Fruit fly (Drosophila melanogaster) whole organism, embryonic: ENCODE measurements around the gene Ns4.
A peak's percentile ranks its signal among the peaks of the same experiment; 100 is the strongest.

ENCODE experiments used
- ATbp ChIP-seq: fragments of 200-800 bp; sonication (Bioruptor generic); optimal IDR thresholded peaks from 2 replicates; lab custom pipeline; 2017; ENCODE audit warnings: missing biosample characterization, mild to moderate bottlenecking, missing genetic modification characterization, missing genetic modification reagents
- Awh ChIP-seq: fragments of 200-800 bp; sonication (Bioruptor generic); IDR thresholded peaks from 2 replicates; pipeline ENCODE4, ENCODE4 v1.3.6; 2022; ENCODE audit warnings: missing biosample characterization, missing genetic modification characterization
- BtbVII ChIP-seq: fragments of 200-800 bp; sonication (Bioruptor generic); optimal IDR thresholded peaks from 3 replicates; lab custom pipeline; 2017; ENCODE audit warnings: missing biosample characterization, mild to moderate bottlenecking, missing genetic modification characterization
- CG1024 ChIP-seq: fragments of 200-800 bp; sonication (Bioruptor generic); IDR thresholded peaks from 2 replicates; pipeline ENCODE4 v1.3.6; 2022; ENCODE audit warnings: missing biosample characterization, missing genetic modification characterization
- CG10274 ChIP-seq: fragments of 200-800 bp; sonication (Bioruptor generic); optimal IDR thresholded peaks from 3 replicates; lab custom pipeline; 2017; ENCODE audit warnings: missing biosample characterization, mild to moderate bottlenecking, missing genetic modification characterization
- CG10366 ChIP-seq: fragments of 200-800 bp; sonication (Bioruptor generic); IDR thresholded peaks from 2 replicates; pipeline ENCODE4 v1.3.6; 2022; ENCODE audit warnings: missing biosample characterization, missing genetic modification characterization
- CG11247 ChIP-seq: fragments of 200-800 bp; sonication (Bioruptor generic); IDR thresholded peaks from 2 replicates; pipeline ENCODE4 v1.3.6; 2022; ENCODE audit warnings: missing biosample characterization, missing genetic modification characterization
- CG11398 ChIP-seq: fragments of 200-800 bp; sonication (Bioruptor generic); optimal IDR thresholded peaks from 2 replicates; lab custom pipeline; 2016; ENCODE audit warnings: missing biosample characterization, missing genetic modification characterization
- CG12391 ChIP-seq: fragments of 200-800 bp; sonication (Bioruptor generic); optimal IDR thresholded peaks from 3 replicates; lab custom pipeline; 2018; ENCODE audit warnings: missing biosample characterization, mild to moderate bottlenecking, missing genetic modification characterization, moderate library complexity
- CG12942 ChIP-seq: fragments of 200-800 bp; sonication (Bioruptor generic); optimal IDR thresholded peaks from 3 replicates; lab custom pipeline; 2016; ENCODE audit warnings: missing biosample characterization, missing genetic modification characterization
- CG15479 ChIP-seq: fragments of 200-800 bp; sonication (Bioruptor generic); optimal IDR thresholded peaks from 3 replicates; lab custom pipeline; 2019; ENCODE audit warnings: missing biosample characterization, mild to moderate bottlenecking, missing genetic modification characterization, moderate library complexity
- CG15601 ChIP-seq: fragments of 200-800 bp; sonication (Bioruptor generic); optimal IDR thresholded peaks from 3 replicates; lab custom pipeline; 2019; ENCODE audit warnings: missing biosample characterization, mild to moderate bottlenecking, missing genetic modification characterization, moderate library complexity
- CG18262 ChIP-seq: fragments of 200-800 bp; optimal IDR thresholded peaks from 3 replicates; lab custom pipeline; 2019; ENCODE audit warnings: missing biosample characterization, mild to moderate bottlenecking, missing genetic modification characterization, moderate library complexity
- CG7745 ChIP-seq: fragments of 200-800 bp; sonication (Bioruptor generic); optimal IDR thresholded peaks from 2 replicates; lab custom pipeline; 2018; ENCODE audit warnings: missing biosample characterization, mild to moderate bottlenecking, missing genetic modification characterization, moderate library complexity
- CG9437 ChIP-seq: fragments of 200-800 bp; sonication (Bioruptor generic); optimal IDR thresholded peaks from 2 replicates; lab custom pipeline; 2018; ENCODE audit warnings: missing biosample characterization, mild to moderate bottlenecking, missing genetic modification characterization
- Doc3 ChIP-seq: fragments of 200-800 bp; sonication (Bioruptor generic); IDR thresholded peaks from 3 replicates; pipeline ENCODE4 v1.3.6; 2022; ENCODE audit warnings: missing biosample characterization, missing genetic modification characterization; ENCODE audit not compliant: partially characterized antibody
- Fer1 ChIP-seq: fragments of 200-800 bp; sonication (Bioruptor generic); optimal IDR thresholded peaks from 2 replicates; lab custom pipeline; 2017; ENCODE audit warnings: missing biosample characterization, mild to moderate bottlenecking, missing genetic modification characterization
- Jarid2 ChIP-seq: fragments of 200-800 bp; sonication (Bioruptor generic); optimal IDR thresholded peaks from 3 replicates; lab custom pipeline; 2017; ENCODE audit warnings: mild to moderate bottlenecking, missing biosample characterization, missing genetic modification reagents, missing genetic modification characterization
- MESR4 ChIP-seq: fragments of 200-800 bp; sonication (Bioruptor generic); optimal IDR thresholded peaks from 2 replicates; lab custom pipeline; 2018; ENCODE audit warnings: missing biosample characterization, mild to moderate bottlenecking, missing genetic modification characterization, moderate library complexity
- Med ChIP-seq: fragments of 200-800 bp; sonication (Bioruptor generic); peaks from one replicate; lab custom pipeline; 2016; ENCODE audit warnings: missing biosample characterization, missing genetic modification characterization, mild to moderate bottlenecking, inconsistent platforms, moderate library complexity
- Myb ChIP-seq: fragments of 200-800 bp; sonication (Bioruptor generic); optimal IDR thresholded peaks from 2 replicates; lab custom pipeline; 2016; ENCODE audit warnings: missing biosample characterization, missing genetic modification characterization
- Sox100B ChIP-seq: fragments of 200-800 bp; sonication (Bioruptor generic); optimal IDR thresholded peaks from 3 replicates; lab custom pipeline; 2018; ENCODE audit warnings: missing biosample characterization, mild to moderate bottlenecking, missing genetic modification characterization
- Trl ChIP-seq, 3 experiments: fragments of >200 bp in 2 of 3; fragments of 200-800 bp in 1 of 3; sonication (Bioruptor generic) in 1 of 3; optimal IDR thresholded peaks; 2 replicates in 1 of 3; 3 replicates in 2 of 3; lab custom pipeline; 2016 to 2017; ENCODE audit warnings: missing biosample characterization in 1 of 3, missing genetic modification characterization in 1 of 3
- Xrp1 ChIP-seq: fragments of 200-800 bp; sonication (Bioruptor generic); IDR thresholded peaks from 2 replicates; pipeline ENCODE4 v1.3.6; 2022; ENCODE audit warnings: missing biosample characterization, missing genetic modification characterization
- bsh ChIP-seq, 2 experiments: fragments of 200-800 bp; sonication (Bioruptor generic); optimal IDR thresholded peaks; 2 replicates each; lab custom pipeline; 2017 to 2018; ENCODE audit warnings: mild to moderate bottlenecking in 2 of 2, missing biosample characterization in 2 of 2, missing genetic modification characterization in 2 of 2, moderate library complexity in 1 of 2
- btn ChIP-seq: fragments of 200-800 bp; sonication (Bioruptor generic); optimal IDR thresholded peaks from 2 replicates; lab custom pipeline; 2016; ENCODE audit warnings: missing biosample characterization, missing genetic modification characterization
- cato ChIP-seq: fragments of 200-800 bp; sonication (Bioruptor generic); optimal IDR thresholded peaks from 2 replicates; lab custom pipeline; 2016; ENCODE audit warnings: missing biosample characterization, missing genetic modification characterization, borderline replicate concordance
- cg ChIP-seq: fragments of 200-800 bp; sonication (Bioruptor generic); optimal IDR thresholded peaks from 3 replicates; lab custom pipeline; 2019; ENCODE audit warnings: missing biosample characterization, mild to moderate bottlenecking, missing genetic modification characterization, moderate library complexity
- dati ChIP-seq: fragments of 200-800 bp; sonication (Bioruptor generic); IDR thresholded peaks from 2 replicates; pipeline ENCODE4 v1.3.6; 2022; ENCODE audit warnings: missing biosample characterization, missing genetic modification characterization
- exex ChIP-seq: fragments of 200-800 bp; sonication (Bioruptor generic); optimal IDR thresholded peaks from 4 replicates; lab custom pipeline; 2018; ENCODE audit warnings: missing biosample characterization, mild to moderate bottlenecking, missing genetic modification characterization, moderate library complexity
- gsb ChIP-seq: fragments of 200-800 bp; sonication (Bioruptor generic); IDR thresholded peaks from 2 replicates; pipeline ENCODE4 v1.3.6; 2022; ENCODE audit warnings: missing biosample characterization, missing genetic modification characterization
- her ChIP-seq: fragments of 200-800 bp; sonication (Bioruptor generic); optimal IDR thresholded peaks from 2 replicates; lab custom pipeline; 2016; ENCODE audit warnings: missing biosample characterization, missing genetic modification characterization
- kni ChIP-seq: fragments of 200-800 bp; sonication (Bioruptor generic); optimal IDR thresholded peaks from 3 replicates; lab custom pipeline; 2017; ENCODE audit warnings: mild to moderate bottlenecking, missing biosample characterization, missing genetic modification reagents, missing genetic modification characterization
- luna ChIP-seq: fragments of 200-800 bp; sonication (Bioruptor generic); optimal IDR thresholded peaks from 2 replicates; lab custom pipeline; 2016; ENCODE audit warnings: missing biosample characterization, missing genetic modification characterization
- nerfin-2 ChIP-seq: fragments of 200-800 bp; sonication (Bioruptor generic); IDR thresholded peaks from 2 replicates; pipeline ENCODE4 v1.3.6; 2022; ENCODE audit warnings: missing biosample characterization, missing genetic modification characterization; ENCODE audit not compliant: partially characterized antibody
- pfk ChIP-seq: fragments of 200-800 bp; sonication (Bioruptor generic); optimal IDR thresholded peaks from 2 replicates; lab custom pipeline; 2018; ENCODE audit warnings: missing biosample characterization, mild to moderate bottlenecking, missing genetic modification characterization, moderate library complexity
- pros ChIP-seq: fragments of 200-800 bp; sonication (Bioruptor generic); optimal IDR thresholded peaks from 3 replicates; lab custom pipeline; 2019; ENCODE audit warnings: missing biosample characterization, mild to moderate bottlenecking, missing genetic modification characterization, moderate library complexity
- scrt ChIP-seq: fragments of 200-800 bp; sonication (Bioruptor generic); optimal IDR thresholded peaks from 2 replicates; lab custom pipeline; 2018; ENCODE audit warnings: missing biosample characterization, mild to moderate bottlenecking, missing genetic modification characterization, moderate library complexity
- sd ChIP-seq: fragments of 200-800 bp; sonication (Bioruptor generic); optimal IDR thresholded peaks from 3 replicates; lab custom pipeline; 2018; ENCODE audit warnings: missing biosample characterization, mild to moderate bottlenecking, missing genetic modification characterization, moderate library complexity
- sens ChIP-seq: fragments of 200-800 bp; sonication (Bioruptor generic); peaks from one replicate; lab custom pipeline; 2016; ENCODE audit warnings: missing biosample characterization, missing genetic modification characterization
- slbo ChIP-seq: fragments of 200-800 bp; sonication (Bioruptor generic); IDR thresholded peaks from 2 replicates; pipeline ENCODE4 v1.3.6; 2022; ENCODE audit warnings: missing biosample characterization, missing genetic modification characterization
- ssp ChIP-seq: fragments of 200-800 bp; sonication (Bioruptor generic); IDR thresholded peaks from 2 replicates; pipeline ENCODE4 v1.3.6; 2022; ENCODE audit warnings: missing biosample characterization, missing genetic modification characterization
- tll ChIP-seq, 2 experiments: fragments of 200-800 bp in 1 of 2; fragments of >200 bp in 1 of 2; sonication (Bioruptor generic) in 1 of 2; optimal IDR thresholded peaks; 2 replicates each; lab custom pipeline; 2017 to 2019; ENCODE audit warnings: missing biosample characterization in 2 of 2, missing genetic modification characterization in 2 of 2, mild to moderate bottlenecking in 1 of 2, moderate library complexity in 1 of 2
- tna ChIP-seq: fragments of 200-800 bp; sonication (Bioruptor generic); IDR thresholded peaks from 2 replicates; pipeline ENCODE4 v1.3.6; 2022; ENCODE audit warnings: missing biosample characterization, missing genetic modification characterization; ENCODE audit not compliant: partially characterized antibody
- trh ChIP-seq: fragments of 200-800 bp; sonication (Bioruptor generic); optimal IDR thresholded peaks from 2 replicates; lab custom pipeline; 2016; ENCODE audit warnings: missing biosample characterization, missing genetic modification characterization

Ns4 gene

DNA sequence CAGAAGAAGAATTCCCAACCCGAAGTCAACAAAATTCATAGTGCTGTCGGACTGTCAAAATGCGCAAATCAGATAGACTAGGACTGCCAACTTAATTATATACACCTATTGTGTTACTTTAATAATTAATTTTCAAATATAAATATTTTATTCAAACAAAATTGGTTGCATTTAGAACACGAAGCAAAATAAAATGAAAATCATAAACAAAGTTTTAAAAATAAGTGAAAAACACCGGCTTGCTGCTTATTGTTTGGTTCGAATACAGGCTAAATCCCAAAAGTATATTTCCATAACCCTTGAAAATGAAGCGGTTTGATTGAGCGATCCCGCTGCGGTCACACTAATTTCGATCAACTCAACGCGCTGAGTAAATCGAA, 5.5 kb downstream of the Ns4 start, which contains the start of the genes Rhau and dia (continued):
- no peak for TF ChIP-seq pfk (GFP tag; lab: Kevin White, UChicago)

dm6 chr2L:20758188-20758846, 6.0 kb downstream of the Ns4 start:
- no peak for TF ChIP-seq Doc3
- TF ChIP-seq exex (tag; lab: Kevin White, UChicago), result no peak
- TF ChIP-seq Myb (GFP tag; lab: Kevin White, UChicago), result peak; percentile 49
- TF ChIP-seq cg (GFP tag; lab: Kevin White, UChicago), result peak; percentile 79
- no peak for TF ChIP-seq CG10274 (GFP tag; lab: Kevin White, UChicago)
- TF ChIP-seq kni (GFP tag; lab: Kevin White, UChicago), result peak; percentile 45
- TF ChIP-seq CG15479 (GFP tag; lab: Kevin White, UChicago), result peak; percentile 31
- peak; percentile 1 for TF ChIP-seq CG18262 (tag; lab: Kevin White, UChicago)
- TF ChIP-seq Sox100B (GFP tag; lab: Kevin White, UChicago), result no peak
- 0 out of 2 replicates have a peak, but pooled peaks have one; percentile 2 for TF ChIP-seq dati (GFP tag; lab: Robert Waterston, UW)
- TF ChIP-seq CG1024 (GFP tag; lab: Robert Waterston, UW), result 0 out of 2 replicates have a peak, but pooled peaks have one; percentile 17
- TF ChIP-seq nerfin-2, result no peak
- peak; percentile 86 for TF ChIP-seq Med (GFP tag; lab: Kevin White, UChicago)
- TF ChIP-seq Fer1 (GFP tag; lab: Kevin White, UChicago), result peak; percentile 4
- TF ChIP-seq ATbp (GFP tag; lab: Kevin White, UChicago), result peak; percentile 11
- TF ChIP-seq CG10366, result 0 out of 2 replicates have a peak, but pooled peaks have one; percentile 10
- TF ChIP-seq trh (GFP tag; lab: Kevin White, UChicago), result no peak
- no peak for TF ChIP-seq tll (GFP tag; optimal IDR thresholded peaks at IDR 0.05; lab: Kevin White, UChicago)
- TF ChIP-seq bsh (GFP tag; optimal IDR thresholded peaks at IDR 0.05; lab: Kevin White, UChicago), result peak in 1 of 2 experiments; percentile 17
- peak; percentile 85 for TF ChIP-seq sens (GFP tag; lab: Kevin White, UChicago)
- peak; percentile 25; the same call in 1 of the 2 replicates for TF ChIP-seq slbo
- no peak for TF ChIP-seq tna (GFP tag; lab: Robert Waterston, UW)
- no peak for TF ChIP-seq CG12942 (GFP tag; lab: Kevin White, UChicago)
- peak; percentile 35 for TF ChIP-seq MESR4 (GFP tag; lab: Kevin White, UChicago)
- TF ChIP-seq luna (GFP tag; lab: Kevin White, UChicago), result no peak
- TF ChIP-seq Jarid2 (GFP tag; lab: Kevin White, UChicago), result peak; percentile 46
- TF ChIP-seq Trl (optimal IDR thresholded peaks at IDR 0.05; lab: Kevin White, UChicago), result peak in 1 of 2 experiments; percentile 31
- no peak for TF ChIP-seq Trl (GFP tag; optimal IDR thresholded peaks at IDR 0.05; lab: Kevin White, UChicago)
- TF ChIP-seq CG9437 (GFP tag; lab: Kevin White, UChicago), result peak; percentile 0
- TF ChIP-seq CG11247 (GFP tag; lab: Robert Waterston, UW), result 0 out of 2 replicates have a peak, but pooled peaks have one; percentile 23
- TF ChIP-seq btn, result no peak
- TF ChIP-seq gsb (GFP tag; lab: Robert Waterston, UW), result 0 out of 2 replicates have a peak, but pooled peaks have one; percentile 14
- TF ChIP-seq Xrp1 (GFP tag; lab: Robert Waterston, UW), result 0 out of 2 replicates have a peak, but pooled peaks have one; percentile 9
- peak; percentile 79 for TF ChIP-seq scrt (GFP tag; lab: Kevin White, UChicago)
- peak; percentile 0 for TF ChIP-seq CG15601 (tag; lab: Kevin White, UChicago)
- no peak for TF ChIP-seq BtbVII (GFP tag; lab: Kevin White, UChicago)
- TF ChIP-seq cato (GFP tag; lab: Kevin White, UChicago), result no peak
- no peak for TF ChIP-seq CG12391 (tag; lab: Kevin White, UChicago)
- TF ChIP-seq CG11398 (GFP tag; lab: Kevin White, UChicago), result peak; percentile 21
- no peak for TF ChIP-seq ssp (GFP tag; lab: Robert Waterston, UW)
- peak; percentile 32 for TF ChIP-seq her (GFP tag; lab: Kevin White, UChicago)
- peak; percentile 50 for TF ChIP-seq pros (GFP tag; lab: Kevin White, UChicago)
- TF ChIP-seq Awh (GFP tag; lab: Robert Waterston, UW), result 0 out of 2 replicates have a peak, but pooled peaks have one; percentile 42
- peak; percentile 97 for TF ChIP-seq sd (tag; lab: Kevin White, UChicago)
- TF ChIP-seq CG7745, result no peak
